Fruit fly (Drosophila melanogaster) whole organism, embryonic: Measurements from ENCODE around the gene SPoCk.

Source experiments
- Ada2b ChIP-seq: fragments of 200-800 bp; sonication (Bioruptor generic); IDR thresholded peaks from 2 replicates; pipeline ENCODE4 v1.3.6; 2022; ENCODE audit warnings: missing biosample characterization, missing genetic modification characterization
- CG10147 ChIP-seq: fragments of 200-800 bp; sonication (Bioruptor generic); optimal IDR thresholded peaks from 2 replicates; lab custom pipeline; 2019; ENCODE audit warnings: missing biosample characterization, mild to moderate bottlenecking, missing genetic modification characterization, moderate library complexity
- CG10565 ChIP-seq: fragments of 200-800 bp; sonication (Bioruptor generic); optimal IDR thresholded peaks from 3 replicates; lab custom pipeline; 2016; ENCODE audit warnings: missing biosample characterization, mild to moderate bottlenecking, missing genetic modification characterization
- CG11695 ChIP-seq: fragments of 200-800 bp; sonication (Bioruptor generic); IDR thresholded peaks from 3 replicates; pipeline ENCODE4 v1.3.6; 2022; ENCODE audit warnings: missing biosample characterization, missing genetic modification characterization
- CG12219 ChIP-seq: fragments of 200-800 bp; sonication (Bioruptor generic); optimal IDR thresholded peaks from 3 replicates; lab custom pipeline; 2018; ENCODE audit warnings: missing biosample characterization, mild to moderate bottlenecking, missing genetic modification characterization
- CG12236 ChIP-seq: fragments of 200-800 bp; sonication (Bioruptor generic); optimal IDR thresholded peaks from 2 replicates; lab custom pipeline; 2016; ENCODE audit warnings: missing biosample characterization, missing genetic modification characterization
- CG12299 ChIP-seq: fragments of 200-800 bp; sonication (Bioruptor generic); optimal IDR thresholded peaks from 2 replicates; lab custom pipeline; 2018; ENCODE audit warnings: missing biosample characterization, mild to moderate bottlenecking, missing genetic modification characterization
- CG12769 ChIP-seq: fragments of 200-800 bp; sonication (Bioruptor generic); optimal IDR thresholded peaks from 2 replicates; lab custom pipeline; 2019; ENCODE audit warnings: missing biosample characterization, mild to moderate bottlenecking, missing genetic modification characterization, moderate library complexity
- CG12942 ChIP-seq: fragments of 200-800 bp; sonication (Bioruptor generic); optimal IDR thresholded peaks from 3 replicates; lab custom pipeline; 2016; ENCODE audit warnings: missing biosample characterization, missing genetic modification characterization
- CG17912 ChIP-seq: fragments of 200-800 bp; sonication (Bioruptor generic); optimal IDR thresholded peaks from 2 replicates; lab custom pipeline; 2018; ENCODE audit warnings: missing biosample characterization, mild to moderate bottlenecking, missing genetic modification characterization
- CG18262 ChIP-seq: fragments of 200-800 bp; optimal IDR thresholded peaks from 3 replicates; lab custom pipeline; 2019; ENCODE audit warnings: missing biosample characterization, mild to moderate bottlenecking, missing genetic modification characterization, moderate library complexity
- CG2116 ChIP-seq: fragments of 200-800 bp; sonication (Bioruptor generic); optimal IDR thresholded peaks from 3 replicates; lab custom pipeline; 2018; ENCODE audit warnings: missing biosample characterization, mild to moderate bottlenecking, missing genetic modification characterization
- CG2120 ChIP-seq: fragments of 200-800 bp; sonication (Bioruptor generic); optimal IDR thresholded peaks from 3 replicates; lab custom pipeline; 2016; ENCODE audit warnings: missing biosample characterization, missing genetic modification characterization
- CG31441 ChIP-seq: fragments of 200-800 bp; sonication (Bioruptor generic); IDR thresholded peaks from 2 replicates; pipeline ENCODE4 v1.3.6; 2022; ENCODE audit warnings: missing biosample characterization, missing genetic modification characterization
- CG3281 ChIP-seq: fragments of 200-800 bp; sonication (Bioruptor generic); optimal IDR thresholded peaks from 3 replicates; lab custom pipeline; 2017; ENCODE audit warnings: missing biosample characterization, mild to moderate bottlenecking, missing genetic modification characterization
- CG4424 ChIP-seq: fragments of 200-800 bp; sonication (Bioruptor generic); optimal IDR thresholded peaks from 3 replicates; lab custom pipeline; 2016; ENCODE audit warnings: missing biosample characterization, missing genetic modification characterization
- CG4854 ChIP-seq: fragments of 200-800 bp; sonication (Bioruptor generic); optimal IDR thresholded peaks from 2 replicates; lab custom pipeline; 2016; ENCODE audit warnings: missing biosample characterization, missing genetic modification characterization, inconsistent platforms
- CG5953 ChIP-seq: fragments of 200-800 bp; sonication (Bioruptor generic); IDR thresholded peaks from 2 replicates; pipeline ENCODE4 v1.3.6; 2022; ENCODE audit warnings: missing biosample characterization, missing genetic modification characterization
- CG6683 ChIP-seq: fragments of 200-800 bp; sonication (Bioruptor generic); optimal IDR thresholded peaks from 2 replicates; lab custom pipeline; 2017; ENCODE audit warnings: missing biosample characterization, mild to moderate bottlenecking, missing genetic modification characterization, missing genetic modification reagents
- CG6765 ChIP-seq: fragments of 200-800 bp; sonication (Bioruptor generic); optimal IDR thresholded peaks from 3 replicates; lab custom pipeline; 2017; ENCODE audit warnings: missing biosample characterization, mild to moderate bottlenecking, missing genetic modification characterization
- CG6813 ChIP-seq: fragments of 200-800 bp; sonication (Bioruptor generic); optimal IDR thresholded peaks from 2 replicates; lab custom pipeline; 2017; ENCODE audit warnings: missing biosample characterization, missing genetic modification characterization, mild to moderate bottlenecking, moderate library complexity, missing genetic modification reagents
- CG7357 ChIP-seq: fragments of 200-800 bp; sonication (Bioruptor generic); IDR thresholded peaks from 3 replicates; pipeline ENCODE4 v1.3.6; 2022; ENCODE audit warnings: missing biosample characterization, missing genetic modification characterization
- CG7556 ChIP-seq: fragments of 200-800 bp; sonication (Bioruptor generic); optimal IDR thresholded peaks from 2 replicates; lab custom pipeline; 2017; ENCODE audit warnings: missing biosample characterization, mild to moderate bottlenecking, missing genetic modification characterization
- CG8089 ChIP-seq: fragments of 200-800 bp; sonication (Bioruptor generic); optimal IDR thresholded peaks from 3 replicates; lab custom pipeline; 2016; ENCODE audit warnings: missing biosample characterization, missing genetic modification characterization
- CG8281 ChIP-seq: fragments of 200-800 bp; sonication (Bioruptor generic); optimal IDR thresholded peaks from 2 replicates; lab custom pipeline; 2018; ENCODE audit warnings: missing biosample characterization, mild to moderate bottlenecking, missing genetic modification characterization, moderate library complexity
- CHES-1-like ChIP-seq: fragments of 200-800 bp; sonication (Bioruptor generic); optimal IDR thresholded peaks from 2 replicates; lab custom pipeline; 2016; ENCODE audit warnings: missing biosample characterization, missing genetic modification characterization
- Dll ChIP-seq: fragments of 200-800 bp; sonication (Bioruptor generic); IDR thresholded peaks from 4 replicates; pipeline ENCODE4 v1.3.6; 2022; ENCODE audit warnings: missing biosample characterization, missing genetic modification characterization; ENCODE audit not compliant: partially characterized antibody
- Hand ChIP-seq: fragments of 200-800 bp; sonication (Bioruptor generic); optimal IDR thresholded peaks from 2 replicates; lab custom pipeline; 2017; ENCODE audit warnings: mild to moderate bottlenecking, missing biosample characterization, missing genetic modification reagents, missing genetic modification characterization
- HmgZ ChIP-seq: fragments of 200-800 bp; sonication (Bioruptor generic); optimal IDR thresholded peaks from 2 replicates; lab custom pipeline; 2018; ENCODE audit warnings: missing biosample characterization, mild to moderate bottlenecking, missing genetic modification characterization
- Hr39 ChIP-seq: fragments of >200 bp; optimal IDR thresholded peaks from 2 replicates; lab custom pipeline; 2017
- Jarid2 ChIP-seq: fragments of 200-800 bp; sonication (Bioruptor generic); optimal IDR thresholded peaks from 3 replicates; lab custom pipeline; 2017; ENCODE audit warnings: mild to moderate bottlenecking, missing biosample characterization, missing genetic modification reagents, missing genetic modification characterization
- Kr ChIP-seq: fragments of 200-800 bp; sonication (Bioruptor generic); optimal IDR thresholded peaks from 2 replicates; lab custom pipeline; 2017; ENCODE audit warnings: missing biosample characterization, mild to moderate bottlenecking, missing genetic modification characterization
- NFAT ChIP-seq: fragments of 200-800 bp; sonication (Bioruptor generic); IDR thresholded peaks from 2 replicates; pipeline ENCODE4 v1.3.6; 2022; ENCODE audit warnings: missing biosample characterization, missing genetic modification characterization
- Nf-YC ChIP-seq: fragments of 200-800 bp; optimal IDR thresholded peaks from 3 replicates; lab custom pipeline; 2019; ENCODE audit warnings: missing biosample characterization, mild to moderate bottlenecking, missing genetic modification characterization, moderate library complexity
- Oaz ChIP-seq: fragments of 200-800 bp; sonication (Bioruptor generic); IDR thresholded peaks from 2 replicates; pipeline ENCODE4 v1.3.6; 2022; ENCODE audit warnings: missing biosample characterization, missing genetic modification characterization
- Sox100B ChIP-seq: fragments of 200-800 bp; sonication (Bioruptor generic); optimal IDR thresholded peaks from 3 replicates; lab custom pipeline; 2018; ENCODE audit warnings: missing biosample characterization, mild to moderate bottlenecking, missing genetic modification characterization
- Xbp1 ChIP-seq: fragments of 200-800 bp; sonication (Bioruptor generic); optimal IDR thresholded peaks from 3 replicates; lab custom pipeline; 2016; ENCODE audit warnings: missing biosample characterization, mild to moderate bottlenecking, missing genetic modification characterization
- Xrp1 ChIP-seq: fragments of 200-800 bp; sonication (Bioruptor generic); IDR thresholded peaks from 2 replicates; pipeline ENCODE4 v1.3.6; 2022; ENCODE audit warnings: missing biosample characterization, missing genetic modification characterization
- chif ChIP-seq, 2 experiments: fragments of 200-800 bp; sonication (Bioruptor generic); optimal IDR thresholded peaks; 3 replicates each; lab custom pipeline; 2016; ENCODE audit warnings: missing biosample characterization in 2 of 2, missing genetic modification characterization in 2 of 2
- eyg ChIP-seq: fragments of 200-800 bp; sonication (Bioruptor generic); optimal IDR thresholded peaks from 3 replicates; lab custom pipeline; 2016; ENCODE audit warnings: missing biosample characterization, missing genetic modification characterization
- grau ChIP-seq: fragments of 200-800 bp; optimal IDR thresholded peaks from 3 replicates; lab custom pipeline; 2019; ENCODE audit warnings: missing biosample characterization, mild to moderate bottlenecking, missing genetic modification characterization, moderate library complexity
- gro ChIP-seq: fragments of 200-800 bp; sonication (Bioruptor generic); optimal IDR thresholded peaks from 2 replicates; lab custom pipeline; 2016; ENCODE audit warnings: missing biosample characterization, missing genetic modification characterization
- p53 ChIP-seq: fragments of 200-800 bp; sonication (Bioruptor generic); optimal IDR thresholded peaks from 2 replicates; lab custom pipeline; 2016; ENCODE audit warnings: missing biosample characterization, missing genetic modification characterization
- pros ChIP-seq: fragments of 200-800 bp; sonication (Bioruptor generic); optimal IDR thresholded peaks from 3 replicates; lab custom pipeline; 2019; ENCODE audit warnings: missing biosample characterization, mild to moderate bottlenecking, missing genetic modification characterization, moderate library complexity
- sens-2 ChIP-seq: fragments of 200-800 bp; sonication (Bioruptor generic); IDR thresholded peaks from 2 replicates; pipeline ENCODE4 v1.3.6; 2022; ENCODE audit warnings: missing biosample characterization, missing genetic modification characterization
- slou ChIP-seq: fragments of 200-800 bp; sonication (Bioruptor generic); optimal IDR thresholded peaks from 3 replicates; lab custom pipeline; 2016; ENCODE audit warnings: missing biosample characterization, missing genetic modification characterization
- usp ChIP-seq: fragments of >200 bp; optimal IDR thresholded peaks from 2 replicates; lab custom pipeline; 2017; ENCODE audit warnings: missing biosample characterization, missing genetic modification characterization
- zen ChIP-seq: fragments of 200-800 bp; sonication (Bioruptor generic); optimal IDR thresholded peaks from 3 replicates; lab custom pipeline; 2018; ENCODE audit warnings: missing biosample characterization, mild to moderate bottlenecking, missing genetic modification characterization, moderate library complexity
- zen2 ChIP-seq: fragments of 200-800 bp; sonication (Bioruptor generic); IDR thresholded peaks from 3 replicates; pipeline ENCODE4 v1.3.6; 2022; ENCODE audit warnings: missing biosample characterization, missing genetic modification characterization; ENCODE audit not compliant: partially characterized antibody
- zfh2 ChIP-seq: fragments of 200-800 bp; sonication (Bioruptor generic); optimal IDR thresholded peaks from 2 replicates; lab custom pipeline; 2016; ENCODE audit warnings: missing biosample characterization, missing genetic modification characterization

The SPoCk gene

dm6 chr3L:22717137-22717767 lies 32.0 kb upstream of the SPoCk start, which contains the start of the genes ArfGAP3 and CG32452 (continued):
- TF ChIP-seq Nf-YC (tag; lab: Kevin White, UChicago) (peak; percentile 69), Dll (GFP tag; lab: Robert Waterston, UW) (peak; percentile 86), Oaz (GFP tag; lab: Robert Waterston, UW) (peak; percentile 70), gro (peak; percentile 24), CG4424 (GFP tag; lab: Kevin White, UChicago) (peak; percentile 77), Hr39 (lab: Kevin White, UChicago) (no peak), sens-2 (GFP tag; lab: Robert Waterston, UW) (no peak), CG8281 (tag; lab: Kevin White, UChicago) (peak; percentile 38), Jarid2 (GFP tag; lab: Kevin White, UChicago) (peak; percentile 30), CG6683 (GFP tag; lab: Kevin White, UChicago) (peak; percentile 51), CG2116 (GFP tag; lab: Kevin White, UChicago) (peak; percentile 78), CG10147 (GFP tag; lab: Kevin White, UChicago) (peak; percentile 74), CG7556 (peak; percentile 76), CG5953 (no peak), NFAT (peak; percentile 72), HmgZ (tag; lab: Kevin White, UChicago) (peak; percentile 58), zen (tag; lab: Kevin White, UChicago) (peak; percentile 66), CG7357 (GFP tag; lab: Robert Waterston, UW) (peak; percentile 53; the same call in 1 of the 3 replicates), CHES-1-like (GFP tag; lab: Kevin White, UChicago) (peak; percentile 31), CG12299 (tag; lab: Kevin White, UChicago) (peak; percentile 38), CG12219 (peak; percentile 32), CG2120 (GFP tag; lab: Kevin White, UChicago) (peak; percentile 82), CG18262 (tag; lab: Kevin White, UChicago) (peak; percentile 77), CG4854 (GFP tag; lab: Kevin White, UChicago) (no peak), Xbp1 (peak; percentile 85), CG10565 (GFP tag; lab: Kevin White, UChicago) (no peak), zfh2 (GFP tag; lab: Kevin White, UChicago) (peak; percentile 80), CG31441 (GFP tag; lab: Robert Waterston, UW) (peak; percentile 81), grau (tag; lab: Kevin White, UChicago) (peak; percentile 74), Sox100B (GFP tag; lab: Kevin White, UChicago) (no peak), pros (GFP tag; lab: Kevin White, UChicago) (no peak), usp (GFP tag; lab: Kevin White, UChicago) (no peak), zen2 (GFP tag; lab: Robert Waterston, UW) (peak; percentile 27; the same call in 2 of the 3 replicates), slou (GFP tag; lab: Kevin White, UChicago) (peak; percentile 53), Xrp1 (peak; percentile 79), CG11695 (GFP tag; lab: Robert Waterston, UW) (peak; percentile 48; the same call in 2 of the 3 replicates), p53 (GFP tag; lab: Kevin White, UChicago) (peak; percentile 46), CG17912 (peak; percentile 67), CG3281 (GFP tag; lab: Kevin White, UChicago) (peak; percentile 50), Ada2b (GFP tag; lab: Robert Waterston, UW) (peak; percentile 77), CG12769 (peak; percentile 49), CG6765 (no peak), CG12942 (peak; percentile 75), eyg (no peak), chif (GFP tag; optimal IDR thresholded peaks at IDR 0.05; lab: Kevin White, UChicago) (peak; percentile 34 to 59), CG12236 (GFP tag; lab: Kevin White, UChicago) (peak; percentile 5), Kr (no peak), CG6813 (peak; percentile 35), Hand (no peak), CG8089 (peak; percentile 33)
